Worm (Caenorhabditis elegans): ENCODE results near the gene tag-164.

The tag-164 gene

ce11 chrIII:13458978-13459596, at the start of gene tag-164:
Gene tag-164, plus strand, starts transcription at chrIII:13459546.
- TF ChIP-seq sea-1 (GFP tag; conservative IDR thresholded peaks at IDR 0.05) (no peak), flt-1 (GFP tag; IDR thresholded peaks at IDR 0.05) (no peak), ceh-13 (GFP tag; optimal IDR thresholded peaks at IDR 0.05) (no peak), pes-1 (GFP tag; IDR thresholded peaks at IDR 0.05) (no peak), hmg-4 (GFP tag; optimal IDR thresholded peaks at IDR 0.05) (no peak), B0310.2 (tag; optimal IDR thresholded peaks at IDR 0.05) (no peak), tra-4 (tag; optimal IDR thresholded peaks at IDR 0.05) (no peak), hmbx-1 (tag; optimal IDR thresholded peaks at IDR 0.05) (no peak), tbx-37 (GFP tag; conservative IDR thresholded peaks at IDR 0.05) (no peak), tbx-11 (GFP tag; IDR thresholded peaks at IDR 0.05) (no peak), aly-1 (tag; optimal IDR thresholded peaks at IDR 0.05) (no peak), ceh-36 (tag; optimal IDR thresholded peaks at IDR 0.05) (no peak), ama-1 (optimal IDR thresholded peaks at IDR 0.05) (no peak), scrt-1 (GFP tag; IDR thresholded peaks at IDR 0.05) (no peak), ets-7 (tag; optimal IDR thresholded peaks at IDR 0.05) (no peak), hnd-1 (tag; optimal IDR thresholded peaks at IDR 0.05) (no peak), F13C5.2 (tag; optimal IDR thresholded peaks at IDR 0.05) (no peak)

DNA sequence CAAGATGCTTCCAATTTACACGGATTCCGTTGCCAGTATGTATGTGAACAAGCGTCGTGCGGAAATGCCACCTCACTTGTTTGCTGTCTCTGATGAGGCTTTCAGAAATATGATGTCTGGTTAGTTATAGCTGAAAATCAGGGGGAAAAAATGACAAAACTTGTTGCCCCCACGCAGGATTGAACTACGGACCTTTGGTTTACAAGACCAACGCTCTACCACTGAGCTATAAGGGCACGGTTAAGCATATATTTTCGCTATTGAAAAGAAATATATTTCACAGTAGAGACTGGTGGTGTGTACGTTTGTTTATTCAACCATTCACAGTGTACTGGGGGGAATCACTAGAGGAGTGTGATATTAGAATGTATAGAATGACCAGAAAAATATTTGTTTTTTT, 48.1 kb upstream of the tag-164 start:
- no peak for TF ChIP-seq tra-4 (tag; optimal IDR thresholded peaks at IDR 0.05)
- no peak for TF ChIP-seq F13C5.2 (tag; optimal IDR thresholded peaks at IDR 0.05)
- no peak for TF ChIP-seq tbx-37 (GFP tag; conservative IDR thresholded peaks at IDR 0.05)
- TF ChIP-seq ceh-36 (tag; optimal IDR thresholded peaks at IDR 0.05) = no peak
- no peak for TF ChIP-seq hmbx-1 (tag; optimal IDR thresholded peaks at IDR 0.05)
- TF ChIP-seq ets-7 (tag; optimal IDR thresholded peaks at IDR 0.05) = no peak
- no peak for TF ChIP-seq pes-1 (GFP tag; IDR thresholded peaks at IDR 0.05)
- TF ChIP-seq B0310.2 (tag; optimal IDR thresholded peaks at IDR 0.05) = no peak
- no peak for TF ChIP-seq ama-1 (optimal IDR thresholded peaks at IDR 0.05)
- TF ChIP-seq tbx-11 (GFP tag; IDR thresholded peaks at IDR 0.05) = no peak
- TF ChIP-seq hmg-4 (GFP tag; optimal IDR thresholded peaks at IDR 0.05) = no peak

DNA sequence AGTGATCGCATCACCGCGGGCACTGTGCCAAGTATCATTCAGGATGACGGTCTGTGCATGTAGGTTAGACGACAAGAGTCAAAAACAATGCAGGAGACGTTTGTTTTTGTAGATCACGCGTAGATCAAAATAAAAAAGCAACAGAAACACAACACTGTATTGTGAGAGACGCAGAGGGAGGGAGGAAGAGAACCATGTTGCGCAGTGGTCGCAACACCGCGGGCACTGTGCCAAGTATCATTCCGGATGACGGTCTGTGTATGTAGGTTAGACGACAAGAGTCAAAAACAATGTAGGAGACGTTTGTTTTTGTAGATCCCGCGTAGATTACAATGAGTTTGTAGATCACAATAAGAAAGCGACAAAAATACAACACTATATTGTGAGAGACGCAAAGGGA, 40.4 kb upstream of the tag-164 start:
- no peak for TF ChIP-seq F13C5.2 (tag; optimal IDR thresholded peaks at IDR 0.05)
- no peak for TF ChIP-seq pes-1 (GFP tag; IDR thresholded peaks at IDR 0.05)
- TF ChIP-seq tbx-37 (GFP tag; conservative IDR thresholded peaks at IDR 0.05) = no peak

DNA sequence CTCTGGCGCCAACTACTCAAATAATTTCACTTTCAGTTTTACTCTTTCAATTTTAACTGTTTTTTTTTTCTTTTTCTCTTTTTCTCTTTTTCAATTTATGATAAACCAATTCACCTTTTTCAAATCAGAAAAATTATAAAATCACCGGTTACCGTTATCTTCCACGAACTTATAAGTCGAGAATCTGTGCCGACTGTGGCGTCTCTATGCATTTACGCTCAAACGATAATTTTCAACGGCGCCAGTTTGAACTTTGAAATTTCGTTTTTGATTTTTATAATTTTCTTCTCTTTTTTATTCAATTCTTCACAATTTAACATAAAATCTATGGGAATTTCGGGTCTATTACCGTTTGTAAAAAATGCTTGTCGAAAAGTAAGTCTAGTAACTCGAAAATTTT, 35.9 kb upstream of the tag-164 start, which contains the start of gene exo-1:
TSS of gene exo-1 (plus strand) at position 101 of the 400 bp plus-strand sequence.
- TF ChIP-seq pes-1 (GFP tag; IDR thresholded peaks at IDR 0.05) (no peak), B0310.2 (tag; optimal IDR thresholded peaks at IDR 0.05) (no peak), ceh-13 (GFP tag; optimal IDR thresholded peaks at IDR 0.05) (no peak)

ce11 chrIII:13426036-13426435, 33.3 kb upstream of the tag-164 start, which contains the start of gene cope-1:
Gene cope-1, plus strand, starts transcription at chrIII:13426264.
- TF ChIP-seq B0310.2 (tag; optimal IDR thresholded peaks at IDR 0.05) (no peak), ama-1 (optimal IDR thresholded peaks at IDR 0.05) (no peak), ceh-13 (GFP tag; optimal IDR thresholded peaks at IDR 0.05) (no peak), aly-1 (tag; optimal IDR thresholded peaks at IDR 0.05) (no peak)

- TF ChIP-seq tbx-11 (GFP tag; IDR thresholded peaks at IDR 0.05) = no peak
Measured at ce11 chrIII:13427817-13428216, 31.5 kb upstream of the tag-164 start.

DNA sequence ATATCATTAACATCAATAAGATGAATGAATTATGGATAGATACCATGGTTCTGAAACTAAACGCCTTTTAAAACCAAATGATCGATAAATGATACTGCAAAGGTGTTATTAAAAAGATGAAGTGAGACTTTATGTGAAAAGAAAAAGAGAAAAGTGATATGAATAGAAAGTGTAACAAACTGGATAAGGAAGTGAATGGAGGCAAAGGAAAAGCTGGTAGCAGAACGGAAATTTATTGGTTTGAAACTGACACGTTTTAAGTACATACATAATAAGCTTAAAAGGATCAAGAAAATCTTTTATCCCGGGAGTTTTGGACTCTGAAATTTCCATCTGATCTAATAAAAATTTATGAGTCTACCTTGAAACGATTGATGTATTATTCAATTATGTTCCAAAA, 29.7 kb upstream of the tag-164 start, which contains the start of gene bli-5:
TSS of gene bli-5 (minus strand) at position 101 of the 400 bp plus-strand sequence.
- TF ChIP-seq tbx-37 (GFP tag; conservative IDR thresholded peaks at IDR 0.05) (no peak), hmg-4 (GFP tag; optimal IDR thresholded peaks at IDR 0.05) (no peak), B0310.2 (tag; optimal IDR thresholded peaks at IDR 0.05) (no peak), aly-1 (tag; optimal IDR thresholded peaks at IDR 0.05) (no peak), scrt-1 (GFP tag; IDR thresholded peaks at IDR 0.05) (no peak), hmbx-1 (tag; optimal IDR thresholded peaks at IDR 0.05) (no peak), tbx-11 (GFP tag; IDR thresholded peaks at IDR 0.05) (no peak), flt-1 (GFP tag; IDR thresholded peaks at IDR 0.05) (no peak), ets-7 (tag; optimal IDR thresholded peaks at IDR 0.05) (no peak), hnd-1 (tag; optimal IDR thresholded peaks at IDR 0.05) (no peak), ama-1 (optimal IDR thresholded peaks at IDR 0.05) (no peak), tra-4 (tag; optimal IDR thresholded peaks at IDR 0.05) (no peak), ceh-13 (GFP tag; optimal IDR thresholded peaks at IDR 0.05) (no peak)

ce11 chrIII:13430162-13430561, 29.2 kb upstream of the tag-164 start, which contains the start of gene trf-1:
Gene trf-1, plus strand, starts transcription at chrIII:13430462.
- no peak for TF ChIP-seq tra-4 (tag; optimal IDR thresholded peaks at IDR 0.05)
- TF ChIP-seq sea-1 (GFP tag; conservative IDR thresholded peaks at IDR 0.05) = no peak
- no peak for TF ChIP-seq pes-1 (GFP tag; IDR thresholded peaks at IDR 0.05)
- TF ChIP-seq F13C5.2 (tag; optimal IDR thresholded peaks at IDR 0.05) = no peak
- TF ChIP-seq B0310.2 (tag; optimal IDR thresholded peaks at IDR 0.05) = no peak
- TF ChIP-seq flt-1 (GFP tag; IDR thresholded peaks at IDR 0.05) = no peak
- no peak for TF ChIP-seq hmg-4 (GFP tag; optimal IDR thresholded peaks at IDR 0.05)

DNA sequence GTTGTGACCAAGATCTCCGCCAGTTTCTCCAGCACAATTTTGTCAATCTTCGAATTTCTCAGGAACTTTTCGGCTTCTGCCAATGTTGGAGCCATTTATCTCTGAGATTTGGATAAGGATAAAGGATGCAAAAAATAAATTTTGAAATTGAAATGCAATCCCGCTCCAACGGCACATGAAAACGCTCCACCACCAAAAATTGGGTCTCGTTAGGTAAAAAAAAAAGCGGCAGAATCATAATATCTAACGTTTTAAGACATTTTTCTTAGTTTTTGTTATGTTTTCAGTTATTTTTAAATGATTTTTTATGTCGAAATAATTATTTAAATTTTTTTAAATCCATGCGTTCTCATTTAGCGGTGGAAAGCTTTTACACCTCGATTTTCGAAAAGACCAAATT, 24.9 kb upstream of the tag-164 start, which contains the start of gene F45G2.7:
TSS of gene F45G2.7 (minus strand) at position 101 of the 400 bp plus-strand sequence.
- no peak for TF ChIP-seq ets-7 (tag; optimal IDR thresholded peaks at IDR 0.05)
- no peak for TF ChIP-seq ceh-13 (GFP tag; optimal IDR thresholded peaks at IDR 0.05)
- no peak for TF ChIP-seq flt-1 (GFP tag; IDR thresholded peaks at IDR 0.05)
- no peak for TF ChIP-seq F13C5.2 (tag; optimal IDR thresholded peaks at IDR 0.05)
- TF ChIP-seq B0310.2 (tag; optimal IDR thresholded peaks at IDR 0.05) = no peak
- no peak for TF ChIP-seq hnd-1 (tag; optimal IDR thresholded peaks at IDR 0.05)
- TF ChIP-seq ceh-36 (tag; optimal IDR thresholded peaks at IDR 0.05) = no peak
- TF ChIP-seq hmbx-1 (tag; optimal IDR thresholded peaks at IDR 0.05) = no peak
- TF ChIP-seq tbx-37 (GFP tag; conservative IDR thresholded peaks at IDR 0.05) = no peak
- TF ChIP-seq pes-1 (GFP tag; IDR thresholded peaks at IDR 0.05) = no peak
- TF ChIP-seq scrt-1 (GFP tag; IDR thresholded peaks at IDR 0.05) = no peak
- no peak for TF ChIP-seq sea-1 (GFP tag; conservative IDR thresholded peaks at IDR 0.05)

Data from whole organism, early embryonic.